Fruit fly (Drosophila melanogaster) whole organism, wandering third instar larva: ENCODE results near the gene CG3108.
A peak's percentile ranks its signal among the peaks of the same experiment; 100 is the strongest.

Experiments
- Abd-B ChIP-seq: fragments of >200 bp; optimal IDR thresholded peaks from 2 replicates; lab custom pipeline; 2017; ENCODE audit warnings: missing biosample characterization, missing genetic modification characterization
- CG9705 ChIP-seq: fragments of 200-800 bp; sonication (Bioruptor generic); optimal IDR thresholded peaks from 2 replicates; lab custom pipeline; 2018; ENCODE audit warnings: missing biosample characterization, mild to moderate bottlenecking, missing genetic modification characterization
- CrebA ChIP-seq: fragments of 200-800 bp; sonication (Bioruptor generic); optimal IDR thresholded peaks from 2 replicates; lab custom pipeline; 2016; ENCODE audit warnings: missing biosample characterization, mild to moderate bottlenecking, missing genetic modification characterization, borderline replicate concordance
- Hnf4 ChIP-seq: fragments of 200-800 bp; sonication (Bioruptor generic); optimal IDR thresholded peaks from 2 replicates; lab custom pipeline; 2016; ENCODE audit warnings: missing biosample characterization, mild to moderate bottlenecking, missing genetic modification characterization
- Mio ChIP-seq: sonication (Bioruptor generic); optimal IDR thresholded peaks from 2 replicates; lab custom pipeline; 2016; ENCODE audit warnings: missing biosample characterization, missing genetic modification characterization
- Rel ChIP-seq, 2 experiments: fragments of 200-800 bp; sonication (Bioruptor generic) in 1 of 2; optimal IDR thresholded peaks; 2 replicates in 1 of 2; 3 replicates in 1 of 2; lab custom pipeline; 2016 to 2019; ENCODE audit warnings: mild to moderate bottlenecking in 2 of 2, missing biosample characterization in 2 of 2, missing genetic modification characterization in 2 of 2, moderate library complexity in 1 of 2
- dl ChIP-seq, 2 experiments: fragments of 175-275, 200-275 bp in 1 of 2; fragments of 200-275 bp in 1 of 2; sonication (Bioruptor generic); optimal IDR thresholded peaks; lab custom pipeline; 2018; ENCODE audit warnings: mild to moderate bottlenecking in 2 of 2, missing biosample characterization in 2 of 2, missing genetic modification characterization in 2 of 2, moderate library complexity in 2 of 2; ENCODE audit not compliant: partially characterized antibody in 2 of 2, insufficient read depth in 1 of 2
- dsf ChIP-seq: sonication (Bioruptor generic); optimal IDR thresholded peaks from 2 replicates; lab custom pipeline; 2016; ENCODE audit warnings: missing biosample characterization, missing genetic modification characterization, borderline replicate concordance
- h ChIP-seq: fragments of 200-800 bp; sonication (Bioruptor generic); optimal IDR thresholded peaks from 3 replicates; lab custom pipeline; 2016; ENCODE audit warnings: missing biosample characterization, mild to moderate bottlenecking, missing genetic modification characterization
- psq ChIP-seq: fragments of 200-800 bp; sonication (Bioruptor generic); optimal IDR thresholded peaks from 3 replicates; lab custom pipeline; 2017; ENCODE audit warnings: missing biosample characterization, mild to moderate bottlenecking, missing genetic modification characterization, moderate library complexity
- rgr ChIP-seq: fragments of 200-800 bp; sonication (Bioruptor generic); optimal IDR thresholded peaks from 3 replicates; lab custom pipeline; 2016; ENCODE audit warnings: missing biosample characterization, mild to moderate bottlenecking, missing genetic modification characterization
- sv ChIP-seq: fragments of 200-800 bp; sonication (Bioruptor generic); optimal IDR thresholded peaks from 3 replicates; lab custom pipeline; 2016; ENCODE audit warnings: missing biosample characterization, missing genetic modification characterization
- usp ChIP-seq: fragments of >200 bp; optimal IDR thresholded peaks from 2 replicates; lab custom pipeline; 2017; ENCODE audit warnings: missing biosample characterization, missing genetic modification characterization

dm6 chrX:5737157-5737556 is 44.3 kb downstream of the CG3108 start:
- TF ChIP-seq h: no peak
- TF ChIP-seq CG9705 (GFP tag; lab: Kevin White, UChicago): no peak
- TF ChIP-seq dsf (GFP tag; lab: Kevin White, UChicago): no peak
- TF ChIP-seq dl (GFP tag; optimal IDR thresholded peaks at IDR 0.05; lab: Kevin White, UChicago; ENCODE audit: insufficient read depth in 1 of 2, partially characterized antibody in 2 of 2): no peak
- no peak for TF ChIP-seq usp
- TF ChIP-seq CrebA (GFP tag; lab: Kevin White, UChicago): no peak
- no peak for TF ChIP-seq Hnf4 (GFP tag; lab: Kevin White, UChicago)
- TF ChIP-seq sv (GFP tag; lab: Kevin White, UChicago): no peak
- peak; percentile 8 for TF ChIP-seq rgr (GFP tag; lab: Kevin White, UChicago)
- no peak for TF ChIP-seq Rel (GFP tag; optimal IDR thresholded peaks at IDR 0.05; lab: Kevin White, UChicago)
- TF ChIP-seq Rel (tag; optimal IDR thresholded peaks at IDR 0.05; lab: Kevin White, UChicago): no peak
- TF ChIP-seq psq: no peak
- TF ChIP-seq Abd-B (GFP tag; lab: Kevin White, UChicago): no peak
- TF ChIP-seq Mio: no peak
